Fruit fly (Drosophila melanogaster): ENCODE results near the gene Smn.
A peak's percentile ranks its signal among the peaks of the same experiment; 100 is the strongest.

Smn gene

DNA sequence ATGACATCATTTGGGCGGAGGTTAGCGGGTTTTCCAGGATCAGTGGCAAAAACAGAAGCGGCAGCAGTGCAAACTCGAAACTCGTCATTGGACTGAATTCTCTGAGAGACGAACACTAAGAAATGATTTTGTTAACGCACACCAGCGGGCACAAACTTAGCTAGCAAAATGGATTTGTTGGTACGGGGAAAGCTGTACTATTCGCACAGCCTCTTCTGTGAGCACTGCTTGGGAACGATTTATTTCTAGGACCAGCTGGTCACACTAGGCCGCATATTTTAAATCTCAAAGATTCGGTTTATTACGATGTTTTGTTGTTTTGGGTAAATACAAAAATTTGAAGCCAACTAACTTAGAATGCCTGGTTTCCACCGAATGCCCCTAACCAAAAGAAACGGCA lies 27.8 kb upstream of the Smn start, which contains the start of gene CG4098 (continued):
- TF ChIP-seq sna (GFP tag; IDR thresholded peaks at IDR 0.05; ENCODE audit: partially characterized antibody) = no peak
- TF ChIP-seq Drgx (GFP tag; IDR thresholded peaks at IDR 0.05) = peak; percentile 81
- no peak for TF ChIP-seq nerfin-1 (tag; optimal IDR thresholded peaks at IDR 0.05)
- TF ChIP-seq CG2199 (GFP tag; IDR thresholded peaks at IDR 0.05) = peak; percentile 77; the same call in 2 of the 3 replicates
- no peak; the same call in 2 of the 3 replicates for TF ChIP-seq CG16813 (GFP tag; IDR thresholded peaks at IDR 0.05; ENCODE audit: partially characterized antibody)
- TF ChIP-seq prd (optimal IDR thresholded peaks at IDR 0.05) = no peak
- peak; percentile 77 for TF ChIP-seq prd (GFP tag; IDR thresholded peaks at IDR 0.05)
- peak; percentile 62 for TF ChIP-seq chm (GFP tag; IDR thresholded peaks at IDR 0.05)
- TF ChIP-seq pita (GFP tag; optimal IDR thresholded peaks at IDR 0.05) = no peak
- TF ChIP-seq CG12236 (GFP tag; optimal IDR thresholded peaks at IDR 0.05) = no peak
- TF ChIP-seq vfl (GFP tag; optimal IDR thresholded peaks at IDR 0.05) = peak; percentile 48
- TF ChIP-seq sob (GFP tag; IDR thresholded peaks at IDR 0.05) = peak; percentile 82
- peak; percentile 54 for TF ChIP-seq Fer3 (tag; optimal IDR thresholded peaks at IDR 0.05)
- peak; percentile 91 for TF ChIP-seq Gug (GFP tag; IDR thresholded peaks at IDR 0.05)
- TF ChIP-seq Jarid2 (GFP tag; optimal IDR thresholded peaks at IDR 0.05) = no peak
- peak; percentile 22 to 41 for TF ChIP-seq chif (GFP tag; optimal IDR thresholded peaks at IDR 0.05)
- no peak for TF ChIP-seq Deaf1 (tag; optimal IDR thresholded peaks at IDR 0.05)
- TF ChIP-seq fd64A (GFP tag; optimal IDR thresholded peaks at IDR 0.05) = no peak
- TF ChIP-seq sens (GFP tag) = peak; percentile 83
- peak; percentile 57; the same call in 1 of the 3 replicates for TF ChIP-seq CG2889 (GFP tag; IDR thresholded peaks at IDR 0.05)
- peak; percentile 88 for TF ChIP-seq CG9932 (GFP tag; IDR thresholded peaks at IDR 0.05)
- TF ChIP-seq nom (GFP tag; optimal IDR thresholded peaks at IDR 0.05) = peak; percentile 59
- TF ChIP-seq CG17829 (tag; optimal IDR thresholded peaks at IDR 0.05) = peak; percentile 45
- TF ChIP-seq Ravus (GFP tag; IDR thresholded peaks at IDR 0.05) = no peak
- peak; percentile 56 for TF ChIP-seq ranshi (GFP tag; IDR thresholded peaks at IDR 0.05)
- peak; percentile 81 for TF ChIP-seq CG14014 (GFP tag; IDR thresholded peaks at IDR 0.05)
- peak; percentile 50; the same call in 2 of the 3 replicates for TF ChIP-seq Optix (GFP tag; IDR thresholded peaks at IDR 0.05)
- peak; percentile 56 for TF ChIP-seq CG8944 (GFP tag; optimal IDR thresholded peaks at IDR 0.05)
- no peak for TF ChIP-seq kni (GFP tag; optimal IDR thresholded peaks at IDR 0.05)
- peak; percentile 44 for TF ChIP-seq NC2β (GFP tag; optimal IDR thresholded peaks at IDR 0.05)
- TF ChIP-seq CG11560 (tag; IDR thresholded peaks at IDR 0.05) = no peak
- peak; percentile 67 for TF ChIP-seq CG31365 (tag; optimal IDR thresholded peaks at IDR 0.05)
- no peak for TF ChIP-seq CG15479 (GFP tag; optimal IDR thresholded peaks at IDR 0.05)
- TF ChIP-seq mirr (GFP tag; optimal IDR thresholded peaks at IDR 0.05) = peak; percentile 55
- peak; percentile 46 for TF ChIP-seq Bdp1 (GFP tag; optimal IDR thresholded peaks at IDR 0.05)
- TF ChIP-seq BtbVII (GFP tag; optimal IDR thresholded peaks at IDR 0.05) = no peak
- peak; percentile 29 for TF ChIP-seq Sox102F (GFP tag; optimal IDR thresholded peaks at IDR 0.05)
- TF ChIP-seq TFAM (GFP tag; optimal IDR thresholded peaks at IDR 0.05) = no peak
- TF ChIP-seq CG3995 (GFP tag; optimal IDR thresholded peaks at IDR 0.05) = peak; percentile 80
- TF ChIP-seq CG6175 (GFP tag; IDR thresholded peaks at IDR 0.05) = 0 out of 3 replicates have a peak, but pooled peaks have one; percentile 30
- TF ChIP-seq Rx (GFP tag; IDR thresholded peaks at IDR 0.05) = 0 out of 2 replicates have a peak, but pooled peaks have one; percentile 32
- TF ChIP-seq CG2712 (tag; optimal IDR thresholded peaks at IDR 0.05) = peak; percentile 37
- no peak for TF ChIP-seq nau (GFP tag; optimal IDR thresholded peaks at IDR 0.05)
- peak; percentile 40 for TF ChIP-seq sug (tag; optimal IDR thresholded peaks at IDR 0.05)
- peak; percentile 64 for TF ChIP-seq CG11247 (GFP tag; IDR thresholded peaks at IDR 0.05)
- no peak for TF ChIP-seq HLHmδ (GFP tag; optimal IDR thresholded peaks at IDR 0.05)
- TF ChIP-seq CG17912 (GFP tag; optimal IDR thresholded peaks at IDR 0.05) = peak; percentile 21
- peak; percentile 64 for TF ChIP-seq CG30403 (GFP tag; optimal IDR thresholded peaks at IDR 0.05)
- TF ChIP-seq gsb-n (tag; optimal IDR thresholded peaks at IDR 0.05) = no peak
- no peak for TF ChIP-seq bowl (GFP tag; IDR thresholded peaks at IDR 0.05)
- TF ChIP-seq lola (GFP tag; optimal IDR thresholded peaks at IDR 0.05) = no peak

All from whole organism, embryonic.